Worm (Caenorhabditis elegans) whole organism, young adult: ENCODE measurements around the gene str-220.

Experiments
- F37B4.10 ChIP-seq: fragments of 200-800 bp; sonication (Bioruptor generic); IDR thresholded peaks from 2 replicates; pipeline ENCODE4 v1.3.6; 2022; ENCODE audit warnings: missing genetic modification characterization, missing compliant biosample characterization
- athp-1 ChIP-seq: sonication (generic microtip); optimal IDR thresholded peaks from 2 replicates; lab custom pipeline; 2017; ENCODE audit warnings: mild to moderate bottlenecking, missing genetic modification characterization, missing compliant biosample characterization
- attf-6 ChIP-seq: fragments of 200-800 bp; sonication (Bioruptor generic); IDR thresholded peaks from 2 replicates; pipeline ENCODE4 v1.3.6; 2022; ENCODE audit warnings: missing genetic modification reagents, missing genetic modification characterization, missing compliant biosample characterization
- efl-1 ChIP-seq: fragments of 150-350 bp; optimal IDR thresholded peaks from 2 replicates; lab custom pipeline; 2014; ENCODE audit warnings: missing biosample characterization, missing genetic modification reagents, missing genetic modification characterization
- lag-1 ChIP-seq: fragments of 200-800 bp; sonication (Bioruptor generic); IDR thresholded peaks from 2 replicates; pipeline ENCODE4 v1.3.6; 2022; ENCODE audit warnings: missing genetic modification reagents, missing genetic modification characterization, missing compliant biosample characterization
- lin-26 ChIP-seq: fragments of 200-800 bp; sonication (Bioruptor generic); IDR thresholded peaks from 2 replicates; pipeline ENCODE4 v1.3.6; 2022; ENCODE audit warnings: missing genetic modification reagents, missing genetic modification characterization, missing compliant biosample characterization
- nfya-1 ChIP-seq: sonication (generic microtip); optimal IDR thresholded peaks from 2 replicates; lab custom pipeline; 2017; ENCODE audit warnings: antibody characterized with exemption, missing compliant biosample characterization, missing genetic modification characterization, borderline replicate concordance; ENCODE audit not compliant: insufficient read depth
- snpc-4 ChIP-seq, 5 experiments: fragments of 150-350 bp in 1 of 5; sonication (generic microtip) in 4 of 5; optimal IDR thresholded peaks; 2 replicates each; lab custom pipeline; 2014 to 2018; ENCODE audit warnings: missing genetic modification characterization in 5 of 5, missing biosample characterization in 3 of 5, antibody characterized with exemption in 2 of 5, mild to moderate bottlenecking in 2 of 5, missing compliant biosample characterization in 2 of 5, missing genotype in 2 of 5, moderate library complexity in 2 of 5, missing genetic modification reagents in 1 of 5
- tlf-1 ChIP-seq: fragments of 200-800 bp; sonication (Bioruptor generic); optimal IDR thresholded peaks from 2 replicates; lab custom pipeline; 2018; ENCODE audit warnings: mild to moderate bottlenecking, missing genetic modification characterization, missing compliant biosample characterization
- unc-130 ChIP-seq: sonication (generic microtip); optimal IDR thresholded peaks from 2 replicates; lab custom pipeline; 2016; ENCODE audit warnings: missing genetic modification reagents, missing genetic modification characterization, missing compliant biosample characterization
- unc-62 ChIP-seq: fragments of 150-350 bp; optimal IDR thresholded peaks from 2 replicates; lab custom pipeline; 2014; ENCODE audit warnings: missing biosample characterization, missing genetic modification reagents, missing genetic modification characterization
- ztf-22 ChIP-seq: fragments of 200-800 bp; sonication (Bioruptor generic); optimal IDR thresholded peaks from 2 replicates; lab custom pipeline; 2018; ENCODE audit warnings: mild to moderate bottlenecking, missing genetic modification characterization, moderate library complexity, missing compliant biosample characterization

DNA sequence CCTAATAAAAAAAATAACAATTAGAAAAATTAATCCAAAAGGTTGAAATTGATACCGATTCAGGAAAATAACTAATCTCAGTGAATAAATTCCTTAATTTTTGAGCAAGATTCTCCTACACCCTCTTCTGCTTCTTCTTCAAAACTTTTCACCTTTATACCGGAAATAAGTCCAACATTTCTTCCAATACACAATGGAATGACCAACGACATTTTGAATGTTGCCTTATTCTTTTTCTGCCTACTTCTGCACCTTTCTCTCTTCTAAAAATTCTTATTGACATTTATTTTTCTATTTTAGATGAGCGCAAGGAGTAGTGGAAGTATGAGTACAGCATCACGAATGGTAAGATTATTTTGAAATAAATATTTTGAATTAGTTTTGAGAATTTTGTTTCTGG lies 25.7 kb upstream of the str-220 start, which contains the start of gene unc-8:
- no peak for TF ChIP-seq snpc-4 (GFP tag; optimal IDR thresholded peaks at IDR 0.05; lab: Kevin White, UChicago)
- no peak for TF ChIP-seq snpc-4 (tag; optimal IDR thresholded peaks at IDR 0.05; lab: Kevin White, UChicago)
- no peak for TF ChIP-seq efl-1 (GFP tag; lab: Kevin White, UChicago)
- no peak for TF ChIP-seq lag-1 (GFP tag; lab: Robert Waterston, UW)
- no peak for TF ChIP-seq unc-62 (GFP tag; lab: Kevin White, UChicago)
- TF ChIP-seq nfya-1 (tag; lab: Kevin White, UChicago): no peak
- TF ChIP-seq attf-6 (GFP tag; lab: Robert Waterston, UW): no peak
- TF ChIP-seq ztf-22 (GFP tag; lab: Kevin White, UChicago): no peak
- TF ChIP-seq tlf-1 (GFP tag; lab: Kevin White, UChicago): no peak
- TF ChIP-seq unc-130: no peak
- TF ChIP-seq F37B4.10 (GFP tag; lab: Robert Waterston, UW): no peak
- TF ChIP-seq lin-26 (GFP tag; lab: Robert Waterston, UW): no peak
- TF ChIP-seq athp-1 (tag; lab: Kevin White, UChicago): no peak
